Fruit fly (Drosophila melanogaster) whole organism, embryonic: ENCODE measurements around the gene Ccdc58.

Experiments
- Aef1 ChIP-seq: fragments of 200-800 bp; sonication (Bioruptor generic); IDR thresholded peaks from 3 replicates; pipeline ENCODE4 v1.3.6; 2022; ENCODE audit warnings: missing biosample characterization, missing genetic modification characterization
- CG10209 ChIP-seq: fragments of 200-800 bp; sonication (Bioruptor generic); optimal IDR thresholded peaks from 3 replicates; lab custom pipeline; 2017; ENCODE audit warnings: missing biosample characterization, mild to moderate bottlenecking, missing genetic modification characterization, missing genetic modification reagents
- CG10366 ChIP-seq: fragments of 200-800 bp; sonication (Bioruptor generic); IDR thresholded peaks from 2 replicates; pipeline ENCODE4 v1.3.6; 2022; ENCODE audit warnings: missing biosample characterization, missing genetic modification characterization
- CG10543 ChIP-seq: fragments of 200-800 bp; sonication (Bioruptor generic); optimal IDR thresholded peaks from 3 replicates; lab custom pipeline; 2017; ENCODE audit warnings: missing biosample characterization, mild to moderate bottlenecking, missing genetic modification characterization, moderate library complexity
- CG11695 ChIP-seq: fragments of 200-800 bp; sonication (Bioruptor generic); IDR thresholded peaks from 3 replicates; pipeline ENCODE4 v1.3.6; 2022; ENCODE audit warnings: missing biosample characterization, missing genetic modification characterization
- CG11723 ChIP-seq: fragments of 200-800 bp; sonication (Bioruptor generic); optimal IDR thresholded peaks from 2 replicates; lab custom pipeline; 2017; ENCODE audit warnings: missing biosample characterization, mild to moderate bottlenecking, missing genetic modification characterization
- CG17186 ChIP-seq: fragments of 200-800 bp; sonication (Bioruptor generic); optimal IDR thresholded peaks from 3 replicates; lab custom pipeline; 2017; ENCODE audit warnings: missing biosample characterization, missing genetic modification reagents, missing genetic modification characterization
- CG17361 ChIP-seq: fragments of 200-800 bp; sonication (Bioruptor generic); IDR thresholded peaks from 3 replicates; pipeline ENCODE4 v1.3.6; 2022; ENCODE audit warnings: missing biosample characterization, missing genetic modification characterization
- CG17568 ChIP-seq: fragments of 200-800 bp; sonication (Bioruptor generic); optimal IDR thresholded peaks from 2 replicates; lab custom pipeline; 2018; ENCODE audit warnings: missing biosample characterization, mild to moderate bottlenecking, missing genetic modification characterization, moderate library complexity
- CG1832 ChIP-seq: fragments of 200-800 bp; sonication (Bioruptor generic); optimal IDR thresholded peaks from 2 replicates; lab custom pipeline; 2017; ENCODE audit warnings: missing biosample characterization, mild to moderate bottlenecking, missing genetic modification characterization, inconsistent platforms
- CG2129 ChIP-seq: fragments of 200-800 bp; sonication (Bioruptor generic); IDR thresholded peaks from 2 replicates; pipeline ENCODE4 v1.3.6; 2022; ENCODE audit warnings: missing biosample characterization, missing genetic modification characterization; ENCODE audit not compliant: partially characterized antibody
- CG32767 ChIP-seq: fragments of 200-800 bp; sonication (Bioruptor generic); IDR thresholded peaks from 2 replicates; pipeline ENCODE4 v1.3.6; 2022; ENCODE audit warnings: missing biosample characterization, missing genetic modification characterization
- CG4424 ChIP-seq: fragments of 200-800 bp; sonication (Bioruptor generic); optimal IDR thresholded peaks from 3 replicates; lab custom pipeline; 2016; ENCODE audit warnings: missing biosample characterization, missing genetic modification characterization
- CG4820 ChIP-seq: fragments of 200-800 bp; sonication (Bioruptor generic); optimal IDR thresholded peaks from 3 replicates; lab custom pipeline; 2016; ENCODE audit warnings: missing biosample characterization, missing genetic modification characterization
- CG7556 ChIP-seq: fragments of 200-800 bp; sonication (Bioruptor generic); optimal IDR thresholded peaks from 2 replicates; lab custom pipeline; 2017; ENCODE audit warnings: missing biosample characterization, mild to moderate bottlenecking, missing genetic modification characterization
- CG7963 ChIP-seq: fragments of 200-800 bp; sonication (Bioruptor generic); IDR thresholded peaks from 3 replicates; pipeline ENCODE4 v1.3.6; 2022; ENCODE audit warnings: missing biosample characterization, missing genetic modification characterization; ENCODE audit not compliant: partially characterized antibody
- CG9727 ChIP-seq: fragments of 200-800 bp; sonication (Bioruptor generic); optimal IDR thresholded peaks from 3 replicates; lab custom pipeline; 2017; ENCODE audit warnings: missing biosample characterization, mild to moderate bottlenecking, missing genetic modification characterization
- CG9817 ChIP-seq: fragments of 200-800 bp; sonication (Bioruptor generic); optimal IDR thresholded peaks from 2 replicates; lab custom pipeline; 2018; ENCODE audit warnings: missing biosample characterization, mild to moderate bottlenecking, missing genetic modification characterization, moderate library complexity
- Camta ChIP-seq: fragments of 200-800 bp; sonication (Bioruptor generic); optimal IDR thresholded peaks from 2 replicates; lab custom pipeline; 2016; ENCODE audit warnings: missing biosample characterization, missing genetic modification characterization
- CrebB ChIP-seq: fragments of 200-800 bp; sonication (Bioruptor generic); optimal IDR thresholded peaks from 3 replicates; lab custom pipeline; 2018; ENCODE audit warnings: missing biosample characterization, mild to moderate bottlenecking, missing genetic modification characterization
- D ChIP-seq, 2 experiments: fragments of 200-800 bp in 1 of 2; fragments of >200 bp in 1 of 2; sonication (Bioruptor generic) in 1 of 2; optimal IDR thresholded peaks; 2 replicates in 1 of 2; 3 replicates in 1 of 2; lab custom pipeline; 2017; ENCODE audit warnings: mild to moderate bottlenecking in 1 of 2, missing biosample characterization in 1 of 2, missing genetic modification characterization in 1 of 2, missing genetic modification reagents in 1 of 2
- Drgx ChIP-seq: fragments of 200-800 bp; sonication (Bioruptor generic); IDR thresholded peaks from 2 replicates; pipeline ENCODE4 v1.3.6; 2022; ENCODE audit warnings: missing biosample characterization, missing genetic modification characterization
- E2f1 ChIP-seq: fragments of 200-800 bp; sonication (Bioruptor generic); IDR thresholded peaks from 2 replicates; pipeline ENCODE4 v1.3.6; 2022; ENCODE audit warnings: missing biosample characterization, missing genetic modification characterization
- Ets97D ChIP-seq: fragments of 200-800 bp; sonication (Bioruptor generic); optimal IDR thresholded peaks from 3 replicates; lab custom pipeline; 2016; ENCODE audit warnings: missing biosample characterization, missing genetic modification characterization
- Fer3 ChIP-seq: fragments of 200-800 bp; sonication (Bioruptor generic); optimal IDR thresholded peaks from 2 replicates; lab custom pipeline; 2018; ENCODE audit warnings: missing biosample characterization, mild to moderate bottlenecking, missing genetic modification characterization, moderate library complexity
- HmgD ChIP-seq: fragments of 200-800 bp; sonication (Bioruptor generic); optimal IDR thresholded peaks from 3 replicates; lab custom pipeline; 2016; ENCODE audit warnings: missing biosample characterization, missing genetic modification characterization
- Lhr ChIP-seq: fragments of 200-800 bp; sonication (Bioruptor generic); optimal IDR thresholded peaks from 3 replicates; lab custom pipeline; 2017; ENCODE audit warnings: mild to moderate bottlenecking, missing biosample characterization, missing genetic modification reagents, missing genetic modification characterization
- Myb ChIP-seq: fragments of 200-800 bp; sonication (Bioruptor generic); optimal IDR thresholded peaks from 2 replicates; lab custom pipeline; 2016; ENCODE audit warnings: missing biosample characterization, missing genetic modification characterization
- NC2β ChIP-seq: fragments of 200-800 bp; sonication (Bioruptor generic); optimal IDR thresholded peaks from 2 replicates; lab custom pipeline; 2016; ENCODE audit warnings: missing biosample characterization, missing genetic modification characterization
- Oli ChIP-seq: fragments of 200-800 bp; sonication (Bioruptor generic); optimal IDR thresholded peaks from 2 replicates; lab custom pipeline; 2018; ENCODE audit warnings: missing biosample characterization, mild to moderate bottlenecking, missing genetic modification characterization, moderate library complexity
- Side ChIP-seq: fragments of 200-800 bp; sonication (Bioruptor generic); optimal IDR thresholded peaks from 2 replicates; lab custom pipeline; 2016; ENCODE audit warnings: missing biosample characterization, missing genetic modification characterization
- Usf ChIP-seq: fragments of 200-800 bp; sonication (Bioruptor generic); optimal IDR thresholded peaks from 2 replicates; lab custom pipeline; 2017; ENCODE audit warnings: missing genotype, missing biosample characterization, missing genetic modification characterization
- bsh ChIP-seq, 2 experiments: fragments of 200-800 bp; sonication (Bioruptor generic); optimal IDR thresholded peaks; 2 replicates each; lab custom pipeline; 2017 to 2018; ENCODE audit warnings: mild to moderate bottlenecking in 2 of 2, missing biosample characterization in 2 of 2, missing genetic modification characterization in 2 of 2, moderate library complexity in 1 of 2
- danr ChIP-seq: fragments of 200-800 bp; sonication (Bioruptor generic); IDR thresholded peaks from 2 replicates; pipeline ENCODE4 v1.3.6; 2022; ENCODE audit warnings: missing biosample characterization, missing genetic modification characterization
- disco-r ChIP-seq: fragments of 200-800 bp; sonication (Bioruptor generic); optimal IDR thresholded peaks from 2 replicates; lab custom pipeline; 2016; ENCODE audit warnings: missing biosample characterization, missing genetic modification characterization
- eve ChIP-seq, 2 experiments: fragments of >200 bp; optimal IDR thresholded peaks; 2 replicates each; lab custom pipeline; 2017; ENCODE audit warnings: missing biosample characterization in 2 of 2, missing genetic modification characterization in 2 of 2
- fd96Cb ChIP-seq: fragments of 200-800 bp; sonication (Bioruptor generic); optimal IDR thresholded peaks from 2 replicates; lab custom pipeline; 2018; ENCODE audit warnings: missing biosample characterization, mild to moderate bottlenecking, missing genetic modification characterization, moderate library complexity
- fu2 ChIP-seq: fragments of 200-800 bp; sonication (Bioruptor generic); optimal IDR thresholded peaks from 2 replicates; lab custom pipeline; 2016; ENCODE audit warnings: missing biosample characterization, missing genetic modification characterization
- hkb ChIP-seq, 2 experiments: fragments of 200-800 bp in 1 of 2; fragments of >200 bp in 1 of 2; sonication (Bioruptor generic) in 1 of 2; IDR thresholded peaks in 1 of 2; optimal IDR thresholded peaks in 1 of 2; 2 replicates each; pipeline versions ENCODE4 v1.3.6 to Lab custom; 2017 to 2022; ENCODE audit warnings: missing biosample characterization in 1 of 2, missing genetic modification characterization in 1 of 2
- jigr1 ChIP-seq: fragments of 200-800 bp; sonication (Bioruptor generic); IDR thresholded peaks from 3 replicates; pipeline ENCODE4 v1.3.6; 2022; ENCODE audit warnings: missing biosample characterization, missing genetic modification characterization
- jing ChIP-seq: fragments of 200-800 bp; sonication (Bioruptor generic); optimal IDR thresholded peaks from 2 replicates; lab custom pipeline; 2018; ENCODE audit warnings: missing biosample characterization, mild to moderate bottlenecking, missing genetic modification characterization
- phol ChIP-seq: fragments of 200-800 bp; sonication (Bioruptor generic); optimal IDR thresholded peaks from 3 replicates; lab custom pipeline; 2018; ENCODE audit warnings: missing biosample characterization, mild to moderate bottlenecking, missing genetic modification characterization, moderate library complexity
- pnt ChIP-seq: fragments of 200-800 bp; sonication (Bioruptor generic); optimal IDR thresholded peaks from 3 replicates; lab custom pipeline; 2016; ENCODE audit warnings: missing biosample characterization, missing genetic modification characterization
- pros ChIP-seq: fragments of 200-800 bp; sonication (Bioruptor generic); optimal IDR thresholded peaks from 3 replicates; lab custom pipeline; 2019; ENCODE audit warnings: missing biosample characterization, mild to moderate bottlenecking, missing genetic modification characterization, moderate library complexity
- sr ChIP-seq: fragments of 200-800 bp; sonication (Bioruptor generic); IDR thresholded peaks from 3 replicates; pipeline ENCODE4 v1.3.6; 2022; ENCODE audit warnings: missing biosample characterization, missing genetic modification characterization
- sug ChIP-seq: fragments of 200-800 bp; optimal IDR thresholded peaks from 2 replicates; lab custom pipeline; 2019; ENCODE audit warnings: missing biosample characterization, mild to moderate bottlenecking, missing genetic modification characterization, moderate library complexity
- twi ChIP-seq: fragments of 200-800 bp; optimal IDR thresholded peaks from 2 replicates; lab custom pipeline; 2019; ENCODE audit warnings: missing biosample characterization, mild to moderate bottlenecking, missing genetic modification characterization, moderate library complexity
- unpg ChIP-seq: fragments of 200-800 bp; sonication (Bioruptor generic); optimal IDR thresholded peaks from 3 replicates; lab custom pipeline; 2018; ENCODE audit warnings: missing biosample characterization, mild to moderate bottlenecking, missing genetic modification characterization, moderate library complexity
- zfh2 ChIP-seq: fragments of 200-800 bp; sonication (Bioruptor generic); optimal IDR thresholded peaks from 2 replicates; lab custom pipeline; 2016; ENCODE audit warnings: missing biosample characterization, missing genetic modification characterization

Gene Ccdc58

dm6 chr3L:19834143-19834794 lies 29.3 kb downstream of the Ccdc58 start, which contains the start of the genes trc and CG32221 (continued):
- TF ChIP-seq CrebB (tag; lab: Kevin White, UChicago) = peak; percentile 33
- peak; percentile 74 for TF ChIP-seq sug (tag; lab: Kevin White, UChicago)
- no peak for TF ChIP-seq Usf
- no peak for TF ChIP-seq jing (GFP tag; lab: Kevin White, UChicago)
- no peak for TF ChIP-seq hkb (optimal IDR thresholded peaks at IDR 0.05; lab: Kevin White, UChicago)
- no peak for TF ChIP-seq hkb (GFP tag; IDR thresholded peaks at IDR 0.05; lab: Robert Waterston, UW)
- TF ChIP-seq twi = no peak
- no peak; the same call in 1 of the 2 replicates for TF ChIP-seq CG2129 (GFP tag; lab: Robert Waterston, UW)
- no peak for TF ChIP-seq CG4820 (GFP tag; lab: Kevin White, UChicago)
- no peak for TF ChIP-seq jigr1 (GFP tag; lab: Robert Waterston, UW)
- TF ChIP-seq disco-r (GFP tag; lab: Kevin White, UChicago) = no peak
- no peak for TF ChIP-seq CG17361
- TF ChIP-seq CG10543 (GFP tag; lab: Kevin White, UChicago) = no peak
- no peak for TF ChIP-seq CG32767 (GFP tag; lab: Robert Waterston, UW)
- TF ChIP-seq CG10209 (GFP tag; lab: Kevin White, UChicago) = no peak
- no peak for TF ChIP-seq danr (GFP tag; lab: Robert Waterston, UW)
- no peak for TF ChIP-seq CG17568 (GFP tag; lab: Kevin White, UChicago)
- peak; percentile 50 for TF ChIP-seq phol
- TF ChIP-seq CG10366 (GFP tag; lab: Robert Waterston, UW) = peak; percentile 13; the same call in 1 of the 2 replicates
- TF ChIP-seq sr (GFP tag; lab: Robert Waterston, UW) = peak; percentile 54; the same call in 1 of the 3 replicates
- TF ChIP-seq CG7556 = no peak
- no peak for TF ChIP-seq E2f1
- TF ChIP-seq Side (GFP tag; lab: Kevin White, UChicago) = peak; percentile 46
- TF ChIP-seq fu2 (GFP tag; lab: Kevin White, UChicago) = no peak
- no peak for TF ChIP-seq Camta
- no peak for TF ChIP-seq CG1832 (GFP tag; lab: Kevin White, UChicago)
- TF ChIP-seq Ets97D (GFP tag; lab: Kevin White, UChicago) = peak; percentile 96
- no peak for TF ChIP-seq Fer3 (tag; lab: Kevin White, UChicago)
- no peak for TF ChIP-seq eve (GFP tag; optimal IDR thresholded peaks at IDR 0.05; lab: Kevin White, UChicago)
- no peak for TF ChIP-seq CG11723 (GFP tag; lab: Kevin White, UChicago)
- peak; percentile 54 for TF ChIP-seq Lhr (GFP tag; lab: Kevin White, UChicago)
- no peak for TF ChIP-seq unpg (GFP tag; lab: Kevin White, UChicago)
- peak; percentile 34 for TF ChIP-seq zfh2 (GFP tag; lab: Kevin White, UChicago)
- peak; percentile 4 for TF ChIP-seq Myb (GFP tag; lab: Kevin White, UChicago)
- peak; percentile 51 for TF ChIP-seq CG17186
- no peak for TF ChIP-seq CG11695 (GFP tag; lab: Robert Waterston, UW)
- peak; percentile 38 for TF ChIP-seq CG9727
- peak; percentile 49 for TF ChIP-seq Aef1
- TF ChIP-seq CG9817 (tag; lab: Kevin White, UChicago) = peak; percentile 68
- no peak for TF ChIP-seq NC2β (GFP tag; lab: Kevin White, UChicago)
- peak; percentile 63; the same call in 2 of the 3 replicates for TF ChIP-seq CG7963
- TF ChIP-seq Oli = peak; percentile 8
- no peak for TF ChIP-seq D (optimal IDR thresholded peaks at IDR 0.05; lab: Kevin White, UChicago)
- TF ChIP-seq D (GFP tag; optimal IDR thresholded peaks at IDR 0.05; lab: Kevin White, UChicago) = no peak
- TF ChIP-seq bsh (GFP tag; optimal IDR thresholded peaks at IDR 0.05; lab: Kevin White, UChicago) = no peak
- TF ChIP-seq fd96Cb = no peak
- TF ChIP-seq pros (GFP tag; lab: Kevin White, UChicago) = no peak
- peak; percentile 44 for TF ChIP-seq CG4424 (GFP tag; lab: Kevin White, UChicago)
- no peak for TF ChIP-seq HmgD (GFP tag; lab: Kevin White, UChicago)
- no peak for TF ChIP-seq pnt
- TF ChIP-seq Drgx (GFP tag; lab: Robert Waterston, UW) = no peak
